Worm (Caenorhabditis elegans) whole organism, L2 larva: ENCODE measurements around the gene C27A2.12.

Experiments used
- C34F6.9 ChIP-seq: fragments of 150-350 bp; optimal IDR thresholded peaks from 2 replicates; lab custom pipeline; 2014; ENCODE audit warnings: missing biosample characterization, missing genetic modification characterization
- F13H6.1 ChIP-seq: sonication (generic microtip); optimal IDR thresholded peaks from 2 replicates; lab custom pipeline; 2016; ENCODE audit warnings: missing genetic modification characterization, missing compliant biosample characterization
- Y55F3AM.14 ChIP-seq: fragments of 200-800 bp; sonication (Bioruptor generic); optimal IDR thresholded peaks from 2 replicates; lab custom pipeline; 2018; ENCODE audit warnings: mild to moderate bottlenecking, missing genetic modification characterization, missing compliant biosample characterization
- ZK546.5 ChIP-seq: sonication (generic microtip); optimal IDR thresholded peaks from 2 replicates; lab custom pipeline; 2017; ENCODE audit warnings: missing biosample characterization, missing genetic modification characterization
- alr-1 ChIP-seq: fragments of 150-350 bp; optimal IDR thresholded peaks from 2 replicates; lab custom pipeline; 2014; ENCODE audit warnings: missing biosample characterization, missing genetic modification characterization
- aly-2 ChIP-seq: fragments of 150-350 bp; optimal IDR thresholded peaks from 2 replicates; lab custom pipeline; 2014; ENCODE audit warnings: missing biosample characterization, missing genetic modification characterization
- blmp-1 ChIP-seq: sonication (generic microtip); optimal IDR thresholded peaks from 2 replicates; lab custom pipeline; 2017; ENCODE audit warnings: missing genetic modification characterization, mild to moderate bottlenecking, missing compliant biosample characterization, antibody characterized with exemption, moderate library complexity; ENCODE audit not compliant: insufficient read depth
- ceh-82 ChIP-seq: fragments of 150-350 bp; optimal IDR thresholded peaks from 2 replicates; lab custom pipeline; 2014; ENCODE audit warnings: missing biosample characterization, missing genetic modification characterization
- crh-2 ChIP-seq: sonication (generic microtip); optimal IDR thresholded peaks from 2 replicates; lab custom pipeline; 2017; ENCODE audit warnings: missing biosample characterization, missing genetic modification characterization
- dmd-4 ChIP-seq: sonication (generic microtip); optimal IDR thresholded peaks from 2 replicates; lab custom pipeline; 2017; ENCODE audit warnings: missing biosample characterization, missing genetic modification characterization
- egl-27 ChIP-seq: sonication (generic microtip); optimal IDR thresholded peaks from 3 replicates; lab custom pipeline; 2017; ENCODE audit warnings: missing biosample characterization, missing genetic modification reagents, missing genetic modification characterization
- fos-1 ChIP-seq: fragments of 150-350 bp; optimal IDR thresholded peaks from 2 replicates; lab custom pipeline; 2014; ENCODE audit warnings: missing biosample characterization, missing genetic modification characterization
- gmeb-1 ChIP-seq: fragments of 150-350 bp; optimal IDR thresholded peaks from 2 replicates; lab custom pipeline; 2014; ENCODE audit warnings: missing biosample characterization, missing genetic modification characterization
- lin-11 ChIP-seq: fragments of 150-350 bp; sonication (generic microtip); optimal IDR thresholded peaks from 2 replicates; lab custom pipeline; 2014; ENCODE audit warnings: missing biosample characterization, missing genetic modification characterization, inconsistent platforms, mixed read lengths
- lin-13 ChIP-seq: fragments of 150-350 bp; optimal IDR thresholded peaks from 2 replicates; lab custom pipeline; 2014; ENCODE audit warnings: missing biosample characterization, missing genetic modification reagents, missing genetic modification characterization
- lsy-2 ChIP-seq, 2 experiments: fragments of 150-350 bp in 1 of 2; sonication (generic microtip) in 1 of 2; optimal IDR thresholded peaks; 2 replicates each; lab custom pipeline; 2014 to 2017; ENCODE audit warnings: missing biosample characterization in 2 of 2, missing genetic modification characterization in 2 of 2
- mab-5 ChIP-seq: fragments of 150-350 bp; optimal IDR thresholded peaks from 2 replicates; lab custom pipeline; 2014; ENCODE audit warnings: missing biosample characterization, missing genetic modification characterization
- mbf-1 ChIP-seq: sonication (generic microtip); optimal IDR thresholded peaks from 2 replicates; lab custom pipeline; 2017; ENCODE audit warnings: missing biosample characterization, missing genetic modification characterization
- nhr-10 ChIP-seq: sonication (generic microtip); optimal IDR thresholded peaks from 2 replicates; lab custom pipeline; 2017; ENCODE audit warnings: missing biosample characterization, missing genetic modification characterization
- nhr-129 ChIP-seq: fragments of 150-350 bp; optimal IDR thresholded peaks from 2 replicates; lab custom pipeline; 2014; ENCODE audit warnings: missing biosample characterization, missing genetic modification characterization
- nhr-21 ChIP-seq: fragments of 150-350 bp; optimal IDR thresholded peaks from 2 replicates; lab custom pipeline; 2014; ENCODE audit warnings: missing biosample characterization, missing genetic modification characterization
- nhr-23 ChIP-seq: fragments of 150-350 bp; optimal IDR thresholded peaks from 2 replicates; lab custom pipeline; 2014; ENCODE audit warnings: missing biosample characterization, missing genetic modification reagents, missing genetic modification characterization
- nhr-25 ChIP-seq: fragments of 150-350 bp; sonication (generic microtip); optimal IDR thresholded peaks from 3 replicates; lab custom pipeline; 2014; ENCODE audit warnings: missing biosample characterization, missing genetic modification characterization
- nhr-6 ChIP-seq: fragments of 150-350 bp; optimal IDR thresholded peaks from 2 replicates; lab custom pipeline; 2014; ENCODE audit warnings: missing biosample characterization, missing genetic modification characterization
- nhr-77 ChIP-seq: fragments of 150-350 bp; optimal IDR thresholded peaks from 2 replicates; lab custom pipeline; 2014; ENCODE audit warnings: missing biosample characterization, missing genetic modification characterization
- peb-1 ChIP-seq: fragments of 150-350 bp; optimal IDR thresholded peaks from 2 replicates; lab custom pipeline; 2014; ENCODE audit warnings: missing biosample characterization, missing genetic modification characterization
- sem-4 ChIP-seq: fragments of 150-350 bp; optimal IDR thresholded peaks from 2 replicates; lab custom pipeline; 2014; ENCODE audit warnings: missing biosample characterization, missing genetic modification reagents, missing genetic modification characterization
- skn-1 ChIP-seq: sonication (generic microtip); optimal IDR thresholded peaks from 2 replicates; lab custom pipeline; 2017; ENCODE audit warnings: missing biosample characterization, missing genetic modification characterization
- sma-3 ChIP-seq: sonication (generic microtip); optimal IDR thresholded peaks from 2 replicates; lab custom pipeline; 2016; ENCODE audit warnings: missing genetic modification reagents, missing genetic modification characterization, missing compliant biosample characterization
- sma-9 ChIP-seq, 2 experiments: fragments of 150-350 bp in 1 of 2; sonication (generic microtip) in 1 of 2; optimal IDR thresholded peaks; 2 replicates each; lab custom pipeline; 2014 to 2016; ENCODE audit warnings: missing genetic modification characterization in 2 of 2, mild to moderate bottlenecking in 1 of 2, missing biosample characterization in 1 of 2, missing compliant biosample characterization in 1 of 2, missing genetic modification reagents in 1 of 2, moderate library complexity in 1 of 2
- snpc-4 ChIP-seq: fragments of 150-350 bp; optimal IDR thresholded peaks from 2 replicates; lab custom pipeline; 2014; ENCODE audit warnings: missing biosample characterization, missing genetic modification characterization
- zag-1 ChIP-seq: fragments of 150-350 bp; optimal IDR thresholded peaks from 2 replicates; lab custom pipeline; 2014; ENCODE audit warnings: missing biosample characterization, missing genetic modification characterization
- ztf-11 ChIP-seq: sonication (generic microtip); optimal IDR thresholded peaks from 2 replicates; lab custom pipeline; 2017; ENCODE audit warnings: missing biosample characterization, missing genetic modification characterization
- ztf-4 ChIP-seq: fragments of 150-350 bp; optimal IDR thresholded peaks from 2 replicates; lab custom pipeline; 2014; ENCODE audit warnings: missing biosample characterization, missing genetic modification characterization

Gene C27A2.12

ce11 chrII:5050776-5051175, 7.2 kb downstream of the C27A2.12 start:
- TF ChIP-seq C34F6.9 (tag; lab: Kevin White, UChicago) (no peak), Y55F3AM.14 (GFP tag; lab: Kevin White, UChicago) (no peak), ztf-11 (no peak), fos-1 (tag; lab: Kevin White, UChicago) (no peak), egl-27 (no peak), nhr-10 (tag; lab: Kevin White, UChicago) (no peak), sem-4 (tag; lab: Kevin White, UChicago) (no peak), ZK546.5 (no peak), mab-5 (no peak), crh-2 (tag; lab: Kevin White, UChicago) (no peak), dmd-4 (tag; lab: Kevin White, UChicago) (no peak)

- TF ChIP-seq nhr-77 (tag; lab: Kevin White, UChicago) (no peak), fos-1 (tag; lab: Kevin White, UChicago) (no peak), lsy-2 (tag; optimal IDR thresholded peaks at IDR 0.05; lab: Kevin White, UChicago) (peak in 1 of 2 experiments; percentile 31), aly-2 (no peak), nhr-129 (peak; percentile 28), ztf-11 (no peak), alr-1 (tag; lab: Kevin White, UChicago) (no peak)
- TF ChIP-seq, all 48 proteins: peak for 2
Measured at ce11 chrII:5049865-5050342, 8.0 kb downstream of the C27A2.12 start, which contains the start of gene F33G12.6. F33G12.6 (plus strand) TSS chrII:5049915.

ce11 chrII:5049249-5049648, 8.7 kb downstream of the C27A2.12 start:
- TF ChIP-seq lin-11 (tag; lab: Kevin White, UChicago) (no peak), alr-1 (tag; lab: Kevin White, UChicago) (no peak), mab-5 (peak; percentile 62), sem-4 (tag; lab: Kevin White, UChicago) (peak; percentile 31), ceh-82 (tag; lab: Kevin White, UChicago) (no peak), dmd-4 (tag; lab: Kevin White, UChicago) (no peak), F13H6.1 (tag; lab: Kevin White, UChicago) (peak; percentile 11), sma-3 (peak; percentile 21), aly-2 (no peak), fos-1 (tag; lab: Kevin White, UChicago) (no peak), nhr-25 (tag; lab: Kevin White, UChicago) (peak; percentile 84), nhr-6 (peak; percentile 4), mbf-1 (tag; lab: Kevin White, UChicago) (no peak), blmp-1 (tag; lab: Kevin White, UChicago) (peak; percentile 22), nhr-129 (peak; percentile 5), nhr-21 (tag; lab: Kevin White, UChicago) (no peak), egl-27 (peak; percentile 28), ZK546.5 (no peak), C34F6.9 (tag; lab: Kevin White, UChicago) (peak; percentile 2), snpc-4 (tag; lab: Kevin White, UChicago) (no peak), sma-9 (GFP tag; optimal IDR thresholded peaks at IDR 0.05; lab: Kevin White, UChicago) (peak; percentile 19), sma-9 (tag; optimal IDR thresholded peaks at IDR 0.05; lab: Kevin White, UChicago) (no peak), Y55F3AM.14 (GFP tag; lab: Kevin White, UChicago) (no peak), crh-2 (tag; lab: Kevin White, UChicago) (peak; percentile 64), lsy-2 (tag; optimal IDR thresholded peaks at IDR 0.05; lab: Kevin White, UChicago) (peak in 1 of 2 experiments; percentile 29), lin-13 (GFP tag; lab: Kevin White, UChicago) (no peak), skn-1 (tag; lab: Kevin White, UChicago) (no peak), nhr-23 (tag; lab: Kevin White, UChicago) (no peak)

ce11 chrII:5048185-5048795, 9.6 kb downstream of the C27A2.12 start:
- TF ChIP-seq crh-2 (tag; lab: Kevin White, UChicago): no peak
- TF ChIP-seq C34F6.9 (tag; lab: Kevin White, UChicago): peak; percentile 13
- no peak for TF ChIP-seq zag-1 (tag; lab: Kevin White, UChicago)
- no peak for TF ChIP-seq egl-27
- TF ChIP-seq nhr-23 (tag; lab: Kevin White, UChicago): no peak
- TF ChIP-seq alr-1 (tag; lab: Kevin White, UChicago): no peak
- no peak for TF ChIP-seq ztf-4 (tag; lab: Kevin White, UChicago)
- TF ChIP-seq gmeb-1: no peak
- TF ChIP-seq nhr-129: peak; percentile 54
- no peak for TF ChIP-seq snpc-4 (tag; lab: Kevin White, UChicago)
- no peak for TF ChIP-seq sma-9 (GFP tag; optimal IDR thresholded peaks at IDR 0.05; lab: Kevin White, UChicago)
- TF ChIP-seq sma-9 (tag; optimal IDR thresholded peaks at IDR 0.05; lab: Kevin White, UChicago): no peak
- no peak for TF ChIP-seq nhr-10 (tag; lab: Kevin White, UChicago)
- TF ChIP-seq nhr-21 (tag; lab: Kevin White, UChicago): no peak
- no peak for TF ChIP-seq lin-11 (tag; lab: Kevin White, UChicago)
- TF ChIP-seq peb-1 (tag; lab: Kevin White, UChicago): no peak
- no peak for TF ChIP-seq sem-4 (tag; lab: Kevin White, UChicago)
